Fruit fly (Drosophila melanogaster) S2 (cell line): ENCODE results near the gene Rab9.

Experiments
- CG8478 ChIP-seq: fragments of >200 bp; optimal IDR thresholded peaks from 2 replicates; lab custom pipeline; 2018
- CTCF ChIP-seq, 2 experiments: fragments of >200 bp; optimal IDR thresholded peaks; 2 replicates each; lab custom pipeline; 2018

Rab9 gene

DNA sequence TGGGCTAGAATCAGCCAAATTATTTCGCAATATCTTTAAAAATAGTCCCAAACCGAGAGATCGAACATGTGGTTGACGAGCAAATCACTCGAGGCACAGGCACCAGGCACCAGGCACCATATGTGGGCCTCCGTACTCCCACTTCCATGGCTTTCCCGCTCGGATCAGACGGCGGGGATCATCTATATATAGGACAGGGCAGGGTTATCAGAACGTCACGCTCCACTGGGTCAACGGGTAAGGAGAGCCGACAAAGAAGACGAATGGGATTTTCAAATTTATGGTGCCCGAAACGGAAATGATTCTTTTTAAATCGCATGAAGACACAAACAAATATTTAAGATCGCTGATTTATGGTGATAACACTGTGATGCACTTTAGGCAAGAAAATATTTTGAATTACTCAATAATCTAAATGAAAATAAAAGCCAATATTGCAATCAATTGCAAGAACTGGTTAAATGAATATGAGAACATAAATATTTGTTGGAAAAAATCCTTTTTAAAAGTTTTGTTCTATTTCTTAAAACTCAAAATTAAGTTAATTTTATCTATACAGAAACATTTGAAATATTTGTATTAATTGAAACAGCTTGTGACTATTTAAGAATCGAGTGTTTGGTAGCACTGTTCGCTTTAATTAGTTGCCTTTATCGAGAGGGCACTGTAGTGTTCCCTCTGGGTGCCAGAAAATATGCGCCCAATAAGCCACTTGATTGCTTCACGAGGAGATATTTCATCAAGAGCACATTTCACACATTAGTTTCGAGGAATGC, 19.1 kb upstream of the Rab9 start:
- no peak for TF ChIP-seq CG8478 (lab: Kevin White, UChicago)
- TF ChIP-seq CTCF (optimal IDR thresholded peaks at IDR 0.05; lab: Kevin White, UChicago), result no peak

DNA sequence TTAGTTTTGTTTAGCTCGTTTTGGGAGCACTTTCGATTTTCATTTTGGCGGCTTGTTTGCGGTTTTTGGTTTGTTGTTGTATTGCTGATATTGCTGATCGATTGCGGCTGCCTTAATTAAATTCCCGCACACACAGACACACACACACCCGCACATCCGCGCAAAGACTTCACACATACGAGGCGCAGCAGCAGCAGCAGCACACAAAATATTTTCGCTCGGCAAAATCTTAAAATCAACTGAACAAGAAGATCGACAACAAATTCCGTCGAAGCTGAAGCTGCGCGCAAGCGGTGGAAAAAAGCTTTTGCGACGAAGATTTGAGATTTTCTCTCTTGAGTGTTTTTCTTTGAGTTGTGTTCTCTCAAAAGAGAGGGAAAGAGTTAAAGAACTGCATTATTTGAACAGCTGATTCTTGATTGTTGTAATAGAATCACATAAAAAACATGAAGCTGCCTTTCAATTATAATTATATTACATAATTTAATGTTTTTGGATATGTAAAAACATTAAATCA, 18.1 kb upstream of the Rab9 start:
- TF ChIP-seq CTCF (optimal IDR thresholded peaks at IDR 0.05; lab: Kevin White, UChicago) (no peak), CG8478 (lab: Kevin White, UChicago) (no peak)

DNA sequence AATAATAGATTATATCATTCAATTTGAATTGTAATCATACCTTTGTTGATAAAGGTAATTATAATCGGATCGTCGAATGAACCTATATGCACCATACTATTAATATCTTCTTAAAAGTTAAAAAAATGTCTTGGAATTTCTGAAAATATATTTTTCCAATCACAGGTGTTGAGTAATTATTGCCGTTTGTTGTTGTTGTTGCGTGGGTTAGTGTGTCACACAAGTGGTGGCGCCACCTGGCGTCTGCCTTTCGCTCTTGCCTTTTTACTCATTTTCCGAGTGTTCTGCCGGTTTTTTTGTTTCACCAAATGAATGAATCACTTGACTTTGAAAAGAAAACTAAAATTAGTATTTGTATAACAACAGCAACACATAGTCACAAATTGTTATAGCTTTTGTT, 17.2 kb upstream of the Rab9 start:
- no peak for TF ChIP-seq CG8478 (lab: Kevin White, UChicago)
- peak; percentile 73 to 86 for TF ChIP-seq CTCF (optimal IDR thresholded peaks at IDR 0.05; lab: Kevin White, UChicago)

DNA sequence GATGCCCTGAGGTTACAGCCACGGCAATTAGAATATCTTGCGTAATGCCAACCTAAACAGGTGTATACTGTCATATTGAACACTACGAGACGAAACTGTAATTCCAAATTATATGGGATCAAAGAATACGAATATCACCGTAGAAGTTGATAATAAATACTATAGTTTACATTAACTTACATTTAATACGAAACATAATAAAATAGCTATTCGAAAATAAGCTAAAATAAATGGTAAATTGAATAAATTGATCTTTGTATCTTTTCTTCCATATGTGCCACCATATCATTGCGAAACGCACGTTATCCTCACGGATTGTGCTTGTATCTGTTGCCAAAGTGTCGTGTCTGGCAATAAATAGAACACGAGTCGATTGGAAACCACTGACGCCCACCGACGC, 16.5 kb upstream of the Rab9 start:
- no peak for TF ChIP-seq CTCF (optimal IDR thresholded peaks at IDR 0.05; lab: Kevin White, UChicago)
- TF ChIP-seq CG8478 (lab: Kevin White, UChicago), result no peak

DNA sequence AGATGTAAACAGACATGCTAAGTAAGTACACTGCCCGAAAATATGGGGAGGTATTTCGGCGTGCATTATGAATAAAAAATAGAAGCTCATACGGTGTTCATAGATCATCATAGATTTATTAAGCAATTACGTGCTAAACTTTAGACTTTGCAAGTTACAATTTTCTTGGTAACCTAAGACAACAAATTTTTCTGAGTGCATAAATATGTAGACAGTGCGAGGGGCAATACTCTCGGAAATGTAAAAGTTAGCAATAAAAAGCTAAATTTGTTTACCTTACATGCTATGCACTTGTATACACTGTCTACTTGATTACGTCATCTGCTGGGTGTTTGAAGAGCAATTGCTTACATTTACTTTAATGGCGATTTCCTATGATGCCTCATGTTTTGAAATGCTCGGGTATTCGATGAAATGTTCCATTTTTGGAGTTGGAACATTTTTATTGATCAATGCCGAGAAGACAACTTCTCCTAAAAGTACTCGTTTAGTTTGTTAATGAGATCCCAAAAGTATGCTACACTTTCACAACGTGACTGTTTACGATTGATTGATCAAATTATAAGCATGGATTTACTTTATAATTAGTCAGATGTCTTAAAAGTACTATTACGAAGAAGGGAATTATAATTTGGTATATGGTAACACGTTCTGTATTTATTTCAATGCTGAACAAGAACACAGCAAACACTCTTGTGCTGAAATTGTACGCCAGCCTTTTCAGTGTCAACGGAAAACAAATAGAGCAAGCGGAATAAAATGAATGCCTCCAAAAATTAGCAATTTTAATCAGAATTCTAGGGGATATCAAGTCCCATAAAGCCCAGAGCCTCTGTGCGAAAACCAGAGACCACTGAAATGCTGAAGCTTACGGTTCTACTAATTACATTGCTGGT, 15.5 kb upstream of the Rab9 start, which contains the start of gene Lectin-galC1:
TSS of gene Lectin-galC1 (plus strand) at position 846 of the 896 bp plus-strand sequence.
- TF ChIP-seq CG8478 (lab: Kevin White, UChicago) (no peak), CTCF (optimal IDR thresholded peaks at IDR 0.05; lab: Kevin White, UChicago) (peak; percentile 23 to 30)

DNA sequence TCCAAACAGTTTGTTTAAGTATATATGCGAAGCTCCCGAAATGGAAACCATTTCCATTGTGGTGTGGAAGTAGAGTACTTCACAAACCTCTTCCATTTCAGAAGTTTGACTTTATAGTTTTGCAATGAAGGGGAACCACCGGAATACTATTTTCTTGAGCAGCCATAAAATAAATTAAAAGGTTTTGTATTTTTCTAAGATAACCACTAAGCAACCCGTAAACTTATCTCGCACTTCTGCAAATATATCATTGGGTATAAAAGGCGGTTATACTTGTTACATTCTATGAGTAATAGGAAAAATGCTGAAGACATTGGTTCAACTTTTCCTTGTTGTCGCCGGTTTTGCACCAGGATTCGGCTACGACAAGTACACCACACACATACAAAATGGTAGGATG, 14.4 kb upstream of the Rab9 start, which contains the start of gene lectin-37Da:
TSS of gene lectin-37Da (plus strand) at position 301 of the 400 bp plus-strand sequence.
- TF ChIP-seq CG8478 (lab: Kevin White, UChicago) (no peak), CTCF (optimal IDR thresholded peaks at IDR 0.05; lab: Kevin White, UChicago) (no peak)

DNA sequence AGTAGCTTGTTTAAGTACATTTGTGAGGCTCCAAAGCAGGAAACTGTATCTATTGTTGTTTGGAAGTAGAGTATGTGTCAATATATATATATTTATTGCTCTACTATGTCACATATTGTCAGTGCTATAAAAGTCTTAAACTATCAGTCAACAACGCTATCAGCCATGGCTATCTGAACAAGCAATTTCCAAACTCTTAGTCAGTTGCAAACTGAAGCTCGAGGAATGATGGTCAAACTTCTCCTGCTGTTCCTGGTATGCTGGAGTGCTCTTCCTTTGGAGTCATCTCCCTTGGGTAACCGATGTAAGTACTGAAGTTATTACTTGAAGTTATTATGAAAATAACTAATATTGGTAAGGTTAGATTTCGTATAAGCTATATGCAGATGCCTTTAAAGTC, 13.5 kb upstream of the Rab9 start, which contains the start of gene lectin-37Db:
TSS of gene lectin-37Db (plus strand) at position 204 of the 400 bp plus-strand sequence.
- TF ChIP-seq CG8478 (lab: Kevin White, UChicago) (no peak), CTCF (optimal IDR thresholded peaks at IDR 0.05; lab: Kevin White, UChicago) (no peak)

DNA sequence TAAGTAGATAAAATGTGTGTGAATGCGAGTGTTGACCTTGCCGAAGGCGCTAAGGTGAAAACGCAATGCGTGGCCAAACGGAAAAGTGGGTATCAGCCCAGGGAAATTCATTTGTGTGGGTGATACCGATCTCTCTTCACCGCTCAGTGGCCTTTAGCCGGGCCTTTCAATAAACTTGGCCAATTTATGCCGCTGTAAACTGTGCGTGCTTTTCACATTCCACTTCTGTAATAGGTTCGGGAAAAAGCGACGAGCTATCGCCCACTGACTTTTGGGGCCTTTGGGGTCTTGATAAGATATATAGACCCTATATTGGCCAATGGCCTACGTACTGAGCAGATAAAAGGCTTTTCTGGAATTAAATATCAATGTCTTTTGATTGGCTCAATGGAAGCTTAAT, 10.8 kb upstream of the Rab9 start:
- TF ChIP-seq CTCF (optimal IDR thresholded peaks at IDR 0.05; lab: Kevin White, UChicago) (no peak), CG8478 (lab: Kevin White, UChicago) (no peak)

DNA sequence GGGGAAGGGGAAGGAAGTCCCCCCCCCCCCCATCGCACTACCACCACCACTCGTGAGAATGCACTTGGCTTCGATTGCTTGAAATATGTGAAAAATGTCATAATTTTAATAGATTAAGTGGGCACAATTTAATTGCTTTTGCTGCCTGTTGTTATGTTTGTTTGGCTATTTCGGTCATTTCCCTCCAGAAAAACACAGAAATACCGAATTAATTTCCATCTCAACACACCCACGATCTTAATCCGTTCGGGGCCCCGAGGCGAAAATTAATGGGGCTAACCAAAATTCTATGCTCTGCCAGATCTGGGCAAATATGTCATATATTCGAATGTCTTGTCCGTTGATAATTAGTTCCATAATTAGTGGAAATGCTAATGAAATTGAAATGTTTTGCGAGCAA, 9.7 kb upstream of the Rab9 start:
- no peak for TF ChIP-seq CTCF (optimal IDR thresholded peaks at IDR 0.05; lab: Kevin White, UChicago)
- TF ChIP-seq CG8478 (lab: Kevin White, UChicago), result no peak

DNA sequence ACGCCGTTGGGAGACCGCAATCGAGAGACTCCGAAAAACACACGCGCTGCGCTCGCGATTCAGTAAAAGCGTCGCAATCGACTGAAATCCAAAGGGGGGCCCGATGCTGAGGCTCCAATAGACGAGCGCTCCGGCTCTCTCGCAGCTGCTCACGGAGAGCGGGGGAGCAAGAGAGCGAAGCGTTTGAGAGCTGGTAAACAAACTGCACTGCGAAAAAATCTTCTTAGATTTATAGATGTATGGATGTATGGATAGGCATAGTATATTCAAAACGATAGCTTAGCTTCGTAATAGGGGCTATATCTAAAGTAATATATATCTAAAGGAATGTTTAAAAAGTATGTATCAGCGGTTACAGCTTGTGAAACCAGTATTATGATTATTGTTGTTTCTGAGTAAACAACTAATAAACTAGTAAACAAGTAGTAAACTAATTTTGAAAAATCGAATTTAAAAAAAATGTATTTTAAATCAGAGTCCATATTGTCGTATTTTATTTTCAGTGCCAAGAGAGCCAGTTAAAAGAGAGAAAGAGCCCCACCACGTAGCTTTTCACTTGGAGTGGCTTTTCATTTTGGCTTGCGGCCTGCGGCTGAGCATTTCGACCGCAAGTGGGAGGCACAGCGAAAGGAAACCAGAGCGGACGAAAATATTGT, 8.8 kb upstream of the Rab9 start, which contains the start of the genes Alp12 and CG13085:
TSS of gene Alp12 (plus strand) at position 584 of the 656 bp plus-strand sequence.
TSS of gene CG13085 (plus strand) at position 584 of the 656 bp plus-strand sequence.
- TF ChIP-seq CTCF (optimal IDR thresholded peaks at IDR 0.05; lab: Kevin White, UChicago) (no peak), CG8478 (lab: Kevin White, UChicago) (no peak)

DNA sequence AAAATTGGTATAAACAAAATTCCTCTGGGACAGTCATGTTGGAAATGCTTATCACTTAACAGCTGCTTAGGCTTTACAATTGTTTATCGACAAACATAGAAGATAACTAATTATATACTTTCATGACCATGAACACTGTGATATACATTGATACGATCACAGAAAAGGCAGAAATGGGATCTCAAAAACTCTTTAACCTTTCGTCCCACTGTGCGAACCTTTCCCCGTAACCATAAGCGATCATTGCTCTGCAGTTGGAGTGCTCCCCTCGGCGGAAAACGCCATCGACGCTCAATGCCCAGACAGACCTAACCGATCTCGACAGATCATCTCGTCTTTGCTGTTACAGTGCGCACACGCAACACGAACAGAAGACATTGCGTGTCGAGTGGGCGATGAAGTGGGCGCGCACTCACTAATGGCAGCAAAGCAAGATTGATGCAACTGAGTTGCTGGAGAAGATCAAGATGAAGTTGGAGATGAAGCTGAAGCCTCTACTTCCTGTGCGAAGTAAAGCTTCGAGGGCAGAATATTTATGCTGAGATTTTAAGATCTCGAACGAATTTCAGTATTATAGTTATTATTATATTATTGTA, 8.0 kb upstream of the Rab9 start:
- TF ChIP-seq CG8478 (lab: Kevin White, UChicago) (no peak), CTCF (optimal IDR thresholded peaks at IDR 0.05; lab: Kevin White, UChicago) (no peak)

DNA sequence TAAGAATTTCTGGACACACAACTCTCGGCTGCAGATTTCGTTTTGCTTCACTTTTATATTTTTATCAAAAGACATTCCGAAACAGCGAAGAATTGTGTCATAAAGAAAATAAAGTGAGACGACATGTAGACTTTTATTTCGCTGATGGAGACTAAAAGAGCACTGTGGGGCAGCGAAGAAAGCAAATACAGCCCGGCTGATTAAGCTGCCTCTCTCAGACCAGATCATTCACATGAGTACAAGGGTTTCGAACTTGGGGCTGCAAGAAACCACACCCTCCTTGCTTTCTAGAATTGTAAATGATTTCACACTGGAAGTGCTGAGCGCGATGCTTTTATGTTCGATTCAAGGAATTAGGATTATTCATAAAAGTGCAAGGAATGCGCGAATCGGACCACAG, 7.3 kb upstream of the Rab9 start:
- peak in 1 of 2 experiments; percentile 2 for TF ChIP-seq CTCF (optimal IDR thresholded peaks at IDR 0.05; lab: Kevin White, UChicago)
- TF ChIP-seq CG8478 (lab: Kevin White, UChicago), result no peak

DNA sequence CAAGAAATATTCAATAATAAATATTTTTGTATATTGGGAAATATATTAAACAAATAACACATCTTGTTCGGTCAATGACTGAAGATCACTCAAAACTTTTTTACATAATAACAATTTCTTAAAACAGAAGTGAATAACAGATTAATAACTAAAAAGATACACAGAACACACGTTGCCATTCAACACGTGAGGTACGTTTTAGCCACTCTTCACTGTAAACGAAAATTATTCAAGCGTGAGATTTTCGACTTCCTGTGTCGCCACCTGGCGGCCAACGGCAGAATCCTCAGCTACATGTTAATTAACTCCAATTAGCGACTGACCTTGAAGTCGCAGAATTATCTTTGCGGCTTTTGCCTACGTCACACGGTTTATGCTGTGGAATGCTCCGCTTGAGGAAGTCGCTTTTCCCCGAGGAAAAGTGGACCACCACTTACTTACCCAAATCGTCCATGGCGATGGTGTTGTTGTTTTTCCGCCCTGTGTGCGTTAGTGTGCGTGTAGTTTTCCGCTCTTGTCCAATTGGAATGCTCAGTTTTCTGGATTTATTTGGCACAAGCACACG, 6.5 kb upstream of the Rab9 start:
- TF ChIP-seq CTCF (optimal IDR thresholded peaks at IDR 0.05; lab: Kevin White, UChicago), result peak; percentile 90 to 98
- TF ChIP-seq CG8478 (lab: Kevin White, UChicago), result no peak
